Fruit fly (Drosophila melanogaster) whole organism: Measurements from ENCODE around the gene CG13654.

Source experiments
- CG8478 ChIP-seq: fragments of >200 bp; optimal IDR thresholded peaks from 2 replicates; lab custom pipeline; 2018; ENCODE audit warnings: inconsistent platforms
- pan ChIP-seq: fragments of >200 bp; optimal IDR thresholded peaks from 2 replicates; lab custom pipeline; 2017

dm6 chr3R:25177429-25177828 is 22.2 kb upstream of the CG13654 start:
- TF ChIP-seq pan (no peak), CG8478 (no peak)
